Fruit fly (Drosophila melanogaster) whole organism, embryonic: ENCODE results near the gene ps.

ENCODE experiments used
- Ada2b ChIP-seq: fragments of 200-800 bp; sonication (Bioruptor generic); IDR thresholded peaks from 2 replicates; pipeline ENCODE4 v1.3.6; 2022; ENCODE audit warnings: missing biosample characterization, missing genetic modification characterization
- CG10431 ChIP-seq: fragments of 200-800 bp; sonication (Bioruptor generic); optimal IDR thresholded peaks from 3 replicates; lab custom pipeline; 2018; ENCODE audit warnings: missing biosample characterization, mild to moderate bottlenecking, missing genetic modification characterization
- CG10959 ChIP-seq: fragments of 200-800 bp; sonication (Bioruptor generic); IDR thresholded peaks from 2 replicates; pipeline ENCODE4 v1.3.6; 2022; ENCODE audit warnings: missing biosample characterization, missing genetic modification characterization
- CG13296 ChIP-seq: fragments of 200-800 bp; sonication (Bioruptor generic); optimal IDR thresholded peaks from 3 replicates; lab custom pipeline; 2018; ENCODE audit warnings: missing biosample characterization, mild to moderate bottlenecking, missing genetic modification characterization
- CG15073 ChIP-seq: fragments of 200-800 bp; sonication (Bioruptor generic); optimal IDR thresholded peaks from 2 replicates; lab custom pipeline; 2016; ENCODE audit warnings: missing biosample characterization, missing genetic modification characterization
- CG2120 ChIP-seq: fragments of 200-800 bp; sonication (Bioruptor generic); optimal IDR thresholded peaks from 3 replicates; lab custom pipeline; 2016; ENCODE audit warnings: missing biosample characterization, missing genetic modification characterization
- CG4328 ChIP-seq: fragments of 200-800 bp; sonication (Bioruptor generic); optimal IDR thresholded peaks from 3 replicates; lab custom pipeline; 2017; ENCODE audit warnings: missing biosample characterization, missing genetic modification reagents, missing genetic modification characterization
- CG6854 ChIP-seq: fragments of 200-800 bp; sonication (Bioruptor generic); optimal IDR thresholded peaks from 3 replicates; lab custom pipeline; 2017; ENCODE audit warnings: missing biosample characterization, mild to moderate bottlenecking, missing genetic modification characterization
- CG7271 ChIP-seq: fragments of 200-800 bp; sonication (Bioruptor generic); optimal IDR thresholded peaks from 2 replicates; lab custom pipeline; 2018; ENCODE audit warnings: missing biosample characterization, mild to moderate bottlenecking, missing genetic modification characterization, moderate library complexity
- CG7372 ChIP-seq: fragments of 200-800 bp; sonication (Bioruptor generic); IDR thresholded peaks from 2 replicates; pipeline ENCODE4 v1.3.6; 2022; ENCODE audit warnings: missing biosample characterization, missing genetic modification characterization
- CG7928 ChIP-seq: fragments of 200-800 bp; sonication (Bioruptor generic); optimal IDR thresholded peaks from 2 replicates; lab custom pipeline; 2017; ENCODE audit warnings: missing biosample characterization, mild to moderate bottlenecking, missing genetic modification characterization
- CG8290 ChIP-seq, 3 experiments: fragments of 200-800 bp; sonication (Bioruptor generic); optimal IDR thresholded peaks; 2 replicates each; lab custom pipeline; 2016 to 2019; ENCODE audit warnings: missing biosample characterization in 3 of 3, missing genetic modification characterization in 3 of 3, mild to moderate bottlenecking in 2 of 3, moderate library complexity in 1 of 3
- CG8765 ChIP-seq: fragments of 200-800 bp; sonication (Bioruptor generic); IDR thresholded peaks from 2 replicates; pipeline ENCODE4 v1.3.6; 2022; ENCODE audit warnings: missing biosample characterization, missing genetic modification characterization
- CG8944 ChIP-seq: fragments of 200-800 bp; sonication (Bioruptor generic); optimal IDR thresholded peaks from 3 replicates; lab custom pipeline; 2016; ENCODE audit warnings: missing biosample characterization, missing genetic modification characterization
- Dip2 ChIP-seq: fragments of 200-800 bp; sonication (Bioruptor generic); IDR thresholded peaks from 2 replicates; pipeline ENCODE4 v1.3.6; 2022; ENCODE audit warnings: missing biosample characterization, missing genetic modification characterization
- Dll ChIP-seq: fragments of 200-800 bp; sonication (Bioruptor generic); IDR thresholded peaks from 4 replicates; pipeline ENCODE4 v1.3.6; 2022; ENCODE audit warnings: missing biosample characterization, missing genetic modification characterization; ENCODE audit not compliant: partially characterized antibody
- Dref ChIP-seq: fragments of 200-800 bp; sonication (Bioruptor generic); IDR thresholded peaks from 2 replicates; pipeline ENCODE4 v1.3.6; 2022; ENCODE audit warnings: missing biosample characterization, missing genetic modification characterization
- Drgx ChIP-seq: fragments of 200-800 bp; sonication (Bioruptor generic); IDR thresholded peaks from 2 replicates; pipeline ENCODE4 v1.3.6; 2022; ENCODE audit warnings: missing biosample characterization, missing genetic modification characterization
- Eip74EF ChIP-seq, 2 experiments: fragments of 200-800 bp in 1 of 2; fragments of >200 bp in 1 of 2; sonication (Bioruptor generic) in 1 of 2; optimal IDR thresholded peaks; 2 replicates each; lab custom pipeline; 2017 to 2019; ENCODE audit warnings: missing biosample characterization in 2 of 2, missing genetic modification characterization in 2 of 2, mild to moderate bottlenecking in 1 of 2, moderate library complexity in 1 of 2
- Fer2 ChIP-seq: fragments of 200-800 bp; sonication (Bioruptor generic); optimal IDR thresholded peaks from 2 replicates; lab custom pipeline; 2018; ENCODE audit warnings: missing biosample characterization, mild to moderate bottlenecking, missing genetic modification characterization, moderate library complexity
- Lpt ChIP-seq: fragments of >200 bp; optimal IDR thresholded peaks from 2 replicates; lab custom pipeline; 2018; ENCODE audit warnings: missing biosample characterization, missing genetic modification characterization
- MBD-R2 ChIP-seq: fragments of 200-800 bp; sonication (Bioruptor generic); IDR thresholded peaks from 2 replicates; pipeline ENCODE4 v1.3.6; 2022; ENCODE audit warnings: missing biosample characterization, missing genetic modification characterization
- Oli ChIP-seq: fragments of 200-800 bp; sonication (Bioruptor generic); optimal IDR thresholded peaks from 2 replicates; lab custom pipeline; 2018; ENCODE audit warnings: missing biosample characterization, mild to moderate bottlenecking, missing genetic modification characterization, moderate library complexity
- Optix ChIP-seq: fragments of 200-800 bp; sonication (Bioruptor generic); IDR thresholded peaks from 3 replicates; pipeline ENCODE4 v1.3.6; 2022; ENCODE audit warnings: missing biosample characterization, missing genetic modification characterization
- Poxn ChIP-seq: fragments of 200-800 bp; sonication (Bioruptor generic); IDR thresholded peaks from 2 replicates; pipeline ENCODE4 v1.3.6; 2022; ENCODE audit warnings: missing biosample characterization, missing genetic modification characterization
- Ravus ChIP-seq: fragments of 200-800 bp; sonication (Bioruptor generic); IDR thresholded peaks from 2 replicates; pipeline ENCODE4 v1.3.6; 2022; ENCODE audit warnings: missing biosample characterization, missing genetic modification characterization
- Side ChIP-seq: fragments of 200-800 bp; sonication (Bioruptor generic); optimal IDR thresholded peaks from 2 replicates; lab custom pipeline; 2016; ENCODE audit warnings: missing biosample characterization, missing genetic modification characterization
- Sry-δ ChIP-seq: fragments of 200-800 bp; sonication (Bioruptor generic); optimal IDR thresholded peaks from 2 replicates; lab custom pipeline; 2016; ENCODE audit warnings: missing biosample characterization, missing genetic modification characterization
- Trl ChIP-seq, 3 experiments: fragments of >200 bp in 2 of 3; fragments of 200-800 bp in 1 of 3; sonication (Bioruptor generic) in 1 of 3; optimal IDR thresholded peaks; 2 replicates in 1 of 3; 3 replicates in 2 of 3; lab custom pipeline; 2016 to 2017; ENCODE audit warnings: missing biosample characterization in 1 of 3, missing genetic modification characterization in 1 of 3
- Usf ChIP-seq: fragments of 200-800 bp; sonication (Bioruptor generic); optimal IDR thresholded peaks from 2 replicates; lab custom pipeline; 2017; ENCODE audit warnings: missing genotype, missing biosample characterization, missing genetic modification characterization
- ase ChIP-seq: fragments of 200-800 bp; sonication (Bioruptor generic); IDR thresholded peaks from 3 replicates; pipeline ENCODE4 v1.3.6; 2022; ENCODE audit warnings: missing biosample characterization, missing genetic modification characterization
- az2 ChIP-seq: fragments of 200-800 bp; sonication (Bioruptor generic); optimal IDR thresholded peaks from 3 replicates; lab custom pipeline; 2016; ENCODE audit warnings: missing biosample characterization, missing genetic modification characterization
- crp ChIP-seq, 2 experiments: fragments of 200-800 bp; sonication (Bioruptor generic); optimal IDR thresholded peaks; 2 replicates in 1 of 2; 3 replicates in 1 of 2; lab custom pipeline; 2017; ENCODE audit warnings: missing biosample characterization in 2 of 2, missing genetic modification characterization in 2 of 2, mild to moderate bottlenecking in 1 of 2, moderate library complexity in 1 of 2
- cwo ChIP-seq: fragments of 200-800 bp; sonication (Bioruptor generic); optimal IDR thresholded peaks from 3 replicates; lab custom pipeline; 2017; ENCODE audit warnings: missing biosample characterization, missing genetic modification characterization, mild to moderate bottlenecking, moderate library complexity, missing genetic modification reagents
- eyg ChIP-seq: fragments of 200-800 bp; sonication (Bioruptor generic); optimal IDR thresholded peaks from 3 replicates; lab custom pipeline; 2016; ENCODE audit warnings: missing biosample characterization, missing genetic modification characterization
- gsb ChIP-seq: fragments of 200-800 bp; sonication (Bioruptor generic); IDR thresholded peaks from 2 replicates; pipeline ENCODE4 v1.3.6; 2022; ENCODE audit warnings: missing biosample characterization, missing genetic modification characterization
- hb ChIP-seq: fragments of 200-800 bp; sonication (Bioruptor generic); IDR thresholded peaks from 3 replicates; pipeline ENCODE4 v1.3.6; 2022; ENCODE audit warnings: missing biosample characterization, missing genetic modification characterization; ENCODE audit not compliant: partially characterized antibody
- hbn ChIP-seq: fragments of 200-800 bp; sonication (Bioruptor generic); IDR thresholded peaks from 2 replicates; pipeline ENCODE4 v1.3.6; 2022; ENCODE audit warnings: missing biosample characterization, missing genetic modification characterization; ENCODE audit not compliant: partially characterized antibody
- hth ChIP-seq: fragments of >200 bp; optimal IDR thresholded peaks from 2 replicates; lab custom pipeline; 2017; ENCODE audit warnings: inconsistent platforms
- kni ChIP-seq: fragments of 200-800 bp; sonication (Bioruptor generic); optimal IDR thresholded peaks from 3 replicates; lab custom pipeline; 2017; ENCODE audit warnings: mild to moderate bottlenecking, missing biosample characterization, missing genetic modification reagents, missing genetic modification characterization
- ranshi ChIP-seq: fragments of 200-800 bp; sonication (Bioruptor generic); IDR thresholded peaks from 2 replicates; pipeline ENCODE4 v1.3.6; 2022; ENCODE audit warnings: missing biosample characterization, missing genetic modification characterization
- repo ChIP-seq: fragments of 200-800 bp; sonication (Bioruptor generic); optimal IDR thresholded peaks from 2 replicates; lab custom pipeline; 2016; ENCODE audit warnings: missing biosample characterization, missing genetic modification characterization
- sim ChIP-seq: fragments of 200-800 bp; sonication (Bioruptor generic); IDR thresholded peaks from 2 replicates; pipeline ENCODE4 v1.3.6; 2022; ENCODE audit warnings: missing biosample characterization, missing genetic modification characterization
- sisA ChIP-seq: fragments of 200-800 bp; sonication (Bioruptor generic); IDR thresholded peaks from 2 replicates; pipeline ENCODE4 v1.3.6; 2022; ENCODE audit warnings: missing biosample characterization, missing genetic modification characterization
- sna ChIP-seq: fragments of 200-800 bp; sonication (Bioruptor generic); IDR thresholded peaks from 2 replicates; pipeline ENCODE4 v1.3.6; 2022; ENCODE audit warnings: missing biosample characterization, missing genetic modification characterization; ENCODE audit not compliant: partially characterized antibody
- stc ChIP-seq: fragments of 200-800 bp; sonication (Bioruptor generic); IDR thresholded peaks from 2 replicates; pipeline ENCODE4 v1.3.6; 2022; ENCODE audit warnings: missing biosample characterization, missing genetic modification characterization
- tgo ChIP-seq: fragments of 200-800 bp; sonication (Bioruptor generic); IDR thresholded peaks from 3 replicates; pipeline ENCODE4 v1.3.6; 2022; ENCODE audit warnings: missing biosample characterization, missing genetic modification characterization
- usp ChIP-seq: fragments of >200 bp; optimal IDR thresholded peaks from 2 replicates; lab custom pipeline; 2017; ENCODE audit warnings: missing biosample characterization, missing genetic modification characterization
- vnd ChIP-seq: fragments of 200-800 bp; sonication (Bioruptor generic); IDR thresholded peaks from 3 replicates; pipeline ENCODE4 v1.3.6; 2022; ENCODE audit warnings: missing biosample characterization, missing genetic modification characterization; ENCODE audit not compliant: partially characterized antibody
- z ChIP-seq: fragments of 200-800 bp; sonication (Bioruptor generic); IDR thresholded peaks from 3 replicates; pipeline ENCODE4 v1.3.6; 2022; ENCODE audit warnings: missing biosample characterization, missing genetic modification characterization

ps gene

dm6 chr3R:9399951-9400392, 17.8 kb upstream of the ps start, which contains the start of gene CG34117 (continued):
- TF ChIP-seq Oli (tag; lab: Kevin White, UChicago) (peak; percentile 74), Ada2b (GFP tag; lab: Robert Waterston, UW) (peak; percentile 86), sim (GFP tag; lab: Robert Waterston, UW) (no peak), CG7928 (no peak), Drgx (GFP tag; lab: Robert Waterston, UW) (peak; percentile 66), tgo (GFP tag; lab: Robert Waterston, UW) (peak; percentile 82), CG6854 (GFP tag; lab: Kevin White, UChicago) (peak; percentile 41), Dll (GFP tag; lab: Robert Waterston, UW) (no peak), Poxn (GFP tag; lab: Robert Waterston, UW) (peak; percentile 12; the same call in 1 of the 2 replicates), CG8944 (peak; percentile 55), crp (GFP tag; optimal IDR thresholded peaks at IDR 0.05; lab: Kevin White, UChicago) (peak; percentile 86 to 95), z (GFP tag; lab: Robert Waterston, UW) (no peak), Sry-δ (GFP tag; lab: Kevin White, UChicago) (peak; percentile 18), CG7271 (tag; lab: Kevin White, UChicago) (peak; percentile 38), ase (peak; percentile 69; the same call in 2 of the 3 replicates), hb (no peak), stc (GFP tag; lab: Robert Waterston, UW) (peak; percentile 72), CG10959 (peak; percentile 69), Usf (GFP tag; lab: Kevin White, UChicago) (peak; percentile 18), Optix (GFP tag; lab: Robert Waterston, UW) (no peak), cwo (GFP tag; lab: Kevin White, UChicago) (peak; percentile 66), usp (GFP tag; lab: Kevin White, UChicago) (no peak), Fer2 (tag; lab: Kevin White, UChicago) (peak; percentile 70), CG8765 (GFP tag; lab: Robert Waterston, UW) (peak; percentile 73), Dref (GFP tag; lab: Robert Waterston, UW) (no peak), Eip74EF (GFP tag; optimal IDR thresholded peaks at IDR 0.05; lab: Kevin White, UChicago) (peak in 1 of 2 experiments; percentile 73), sisA (GFP tag; lab: Robert Waterston, UW) (peak; percentile 79), repo (GFP tag; lab: Kevin White, UChicago) (peak; percentile 18), CG2120 (GFP tag; lab: Kevin White, UChicago) (peak; percentile 87), eyg (GFP tag; lab: Kevin White, UChicago) (no peak), CG8290 (GFP tag; optimal IDR thresholded peaks at IDR 0.05; lab: Kevin White, UChicago) (peak; percentile 54), CG8290 (tag; optimal IDR thresholded peaks at IDR 0.05; lab: Kevin White, UChicago) (peak in 1 of 2 experiments; percentile 79), Side (GFP tag; lab: Kevin White, UChicago) (peak; percentile 67), CG15073 (GFP tag; lab: Kevin White, UChicago) (peak; percentile 31), Ravus (peak; percentile 31), CG7372 (GFP tag; lab: Robert Waterston, UW) (peak; percentile 44; the same call in 1 of the 2 replicates), CG4328 (GFP tag; lab: Kevin White, UChicago) (peak; percentile 71), CG13296 (GFP tag; lab: Kevin White, UChicago) (peak; percentile 79), Lpt (no peak), MBD-R2 (GFP tag; lab: Robert Waterston, UW) (peak; percentile 94), ranshi (GFP tag; lab: Robert Waterston, UW) (peak; percentile 87), az2 (GFP tag; lab: Kevin White, UChicago) (peak; percentile 88), hth (lab: Kevin White, UChicago) (no peak), kni (no peak), CG10431 (GFP tag; lab: Kevin White, UChicago) (peak; percentile 25), sna (GFP tag; lab: Robert Waterston, UW) (no peak), hbn (GFP tag; lab: Robert Waterston, UW) (no peak), Trl (optimal IDR thresholded peaks at IDR 0.05; lab: Kevin White, UChicago) (no peak), Trl (GFP tag; optimal IDR thresholded peaks at IDR 0.05; lab: Kevin White, UChicago) (peak; percentile 56), vnd (GFP tag; lab: Robert Waterston, UW) (no peak), gsb (GFP tag; lab: Robert Waterston, UW) (peak; percentile 58), Dip2 (GFP tag; lab: Robert Waterston, UW) (no peak)
